Fruit fly (Drosophila melanogaster) whole organism, embryonic: Measurements from ENCODE around the gene cyr.
A peak's percentile ranks its signal among the peaks of the same experiment; 100 is the strongest.

Experiments
- ATbp ChIP-seq: fragments of 200-800 bp; sonication (Bioruptor generic); optimal IDR thresholded peaks from 2 replicates; lab custom pipeline; 2017; ENCODE audit warnings: missing biosample characterization, mild to moderate bottlenecking, missing genetic modification characterization, missing genetic modification reagents
- Aef1 ChIP-seq: fragments of 200-800 bp; sonication (Bioruptor generic); IDR thresholded peaks from 3 replicates; pipeline ENCODE4 v1.3.6; 2022; ENCODE audit warnings: missing biosample characterization, missing genetic modification characterization
- Awh ChIP-seq: fragments of 200-800 bp; sonication (Bioruptor generic); IDR thresholded peaks from 2 replicates; pipeline ENCODE4, ENCODE4 v1.3.6; 2022; ENCODE audit warnings: missing biosample characterization, missing genetic modification characterization
- Bgb ChIP-seq: fragments of 200-800 bp; sonication (Bioruptor generic); IDR thresholded peaks from 2 replicates; pipeline ENCODE4 v1.3.6; 2022; ENCODE audit warnings: missing biosample characterization, missing genetic modification characterization; ENCODE audit not compliant: partially characterized antibody
- CG10147 ChIP-seq: fragments of 200-800 bp; sonication (Bioruptor generic); optimal IDR thresholded peaks from 2 replicates; lab custom pipeline; 2019; ENCODE audit warnings: missing biosample characterization, mild to moderate bottlenecking, missing genetic modification characterization, moderate library complexity
- CG11093 ChIP-seq: fragments of 200-800 bp; sonication (Bioruptor generic); IDR thresholded peaks from 3 replicates; pipeline ENCODE4 v1.3.6; 2022; ENCODE audit warnings: missing biosample characterization, missing genetic modification characterization
- CG14014 ChIP-seq: fragments of 200-800 bp; sonication (Bioruptor generic); IDR thresholded peaks from 2 replicates; pipeline ENCODE4 v1.3.6; 2022; ENCODE audit warnings: missing biosample characterization, missing genetic modification characterization
- CG17612 ChIP-seq: fragments of 200-800 bp; sonication (Bioruptor generic); IDR thresholded peaks from 2 replicates; pipeline ENCODE4 v1.3.6; 2022; ENCODE audit warnings: missing biosample characterization, missing genetic modification characterization
- CG18011 ChIP-seq: fragments of 200-800 bp; sonication (Bioruptor generic); optimal IDR thresholded peaks from 2 replicates; lab custom pipeline; 2017; ENCODE audit warnings: missing biosample characterization, missing genetic modification characterization, mild to moderate bottlenecking, moderate library complexity, missing genotype
- CG31365 ChIP-seq: fragments of 200-800 bp; sonication (Bioruptor generic); optimal IDR thresholded peaks from 2 replicates; lab custom pipeline; 2018; ENCODE audit warnings: missing biosample characterization, mild to moderate bottlenecking, missing genetic modification characterization
- CG32767 ChIP-seq: fragments of 200-800 bp; sonication (Bioruptor generic); IDR thresholded peaks from 2 replicates; pipeline ENCODE4 v1.3.6; 2022; ENCODE audit warnings: missing biosample characterization, missing genetic modification characterization
- CG34224 ChIP-seq: fragments of 200-800 bp; sonication (Bioruptor generic); IDR thresholded peaks from 3 replicates; pipeline ENCODE4 v1.3.6; 2022; ENCODE audit warnings: missing biosample characterization, missing genetic modification characterization; ENCODE audit not compliant: partially characterized antibody
- CG43689 ChIP-seq: fragments of 200-800 bp; sonication (Bioruptor generic); IDR thresholded peaks from 2 replicates; pipeline ENCODE4 v1.3.6; 2022; ENCODE audit warnings: missing biosample characterization, missing genetic modification characterization
- CG5245 ChIP-seq: fragments of 200-800 bp; sonication (Bioruptor generic); optimal IDR thresholded peaks from 3 replicates; lab custom pipeline; 2016; ENCODE audit warnings: missing biosample characterization, missing genetic modification characterization
- CG6254 ChIP-seq: fragments of 200-800 bp; sonication (Bioruptor generic); optimal IDR thresholded peaks from 3 replicates; lab custom pipeline; 2017; ENCODE audit warnings: mild to moderate bottlenecking, missing biosample characterization, missing genetic modification reagents, missing genetic modification characterization
- CG6813 ChIP-seq: fragments of 200-800 bp; sonication (Bioruptor generic); optimal IDR thresholded peaks from 2 replicates; lab custom pipeline; 2017; ENCODE audit warnings: missing biosample characterization, missing genetic modification characterization, mild to moderate bottlenecking, moderate library complexity, missing genetic modification reagents
- CG8290 ChIP-seq, 3 experiments: fragments of 200-800 bp; sonication (Bioruptor generic); optimal IDR thresholded peaks; 2 replicates each; lab custom pipeline; 2016 to 2019; ENCODE audit warnings: missing biosample characterization in 3 of 3, missing genetic modification characterization in 3 of 3, mild to moderate bottlenecking in 2 of 3, moderate library complexity in 1 of 3
- CG8388 ChIP-seq: fragments of 200-800 bp; sonication (Bioruptor generic); optimal IDR thresholded peaks from 2 replicates; lab custom pipeline; 2019; ENCODE audit warnings: missing biosample characterization, mild to moderate bottlenecking, missing genetic modification characterization, moderate library complexity
- CG9727 ChIP-seq: fragments of 200-800 bp; sonication (Bioruptor generic); optimal IDR thresholded peaks from 3 replicates; lab custom pipeline; 2017; ENCODE audit warnings: missing biosample characterization, mild to moderate bottlenecking, missing genetic modification characterization
- CG9876 ChIP-seq: fragments of 200-800 bp; sonication (Bioruptor generic); optimal IDR thresholded peaks from 2 replicates; lab custom pipeline; 2016; ENCODE audit warnings: missing biosample characterization, missing genetic modification characterization
- Chrac-16 ChIP-seq: fragments of 200-800 bp; sonication (Bioruptor generic); optimal IDR thresholded peaks from 3 replicates; lab custom pipeline; 2016; ENCODE audit warnings: missing biosample characterization, missing genetic modification characterization
- CrebB ChIP-seq: fragments of 200-800 bp; sonication (Bioruptor generic); optimal IDR thresholded peaks from 3 replicates; lab custom pipeline; 2018; ENCODE audit warnings: missing biosample characterization, mild to moderate bottlenecking, missing genetic modification characterization
- HLH54F ChIP-seq: fragments of 200-800 bp; sonication (Bioruptor generic); optimal IDR thresholded peaks from 3 replicates; lab custom pipeline; 2016; ENCODE audit warnings: missing biosample characterization, missing genetic modification characterization
- Lpt ChIP-seq: fragments of >200 bp; optimal IDR thresholded peaks from 2 replicates; lab custom pipeline; 2018; ENCODE audit warnings: missing biosample characterization, missing genetic modification characterization
- Myb ChIP-seq: fragments of 200-800 bp; sonication (Bioruptor generic); optimal IDR thresholded peaks from 2 replicates; lab custom pipeline; 2016; ENCODE audit warnings: missing biosample characterization, missing genetic modification characterization
- Sox100B ChIP-seq: fragments of 200-800 bp; sonication (Bioruptor generic); optimal IDR thresholded peaks from 3 replicates; lab custom pipeline; 2018; ENCODE audit warnings: missing biosample characterization, mild to moderate bottlenecking, missing genetic modification characterization
- Sox102F ChIP-seq: fragments of 200-800 bp; sonication (Bioruptor generic); optimal IDR thresholded peaks from 2 replicates; lab custom pipeline; 2018; ENCODE audit warnings: missing biosample characterization, mild to moderate bottlenecking, missing genetic modification characterization, moderate library complexity
- TFAM ChIP-seq: fragments of 200-800 bp; sonication (Bioruptor generic); optimal IDR thresholded peaks from 2 replicates; lab custom pipeline; 2017; ENCODE audit warnings: missing biosample characterization, missing genetic modification characterization, inconsistent platforms
- Xrp1 ChIP-seq: fragments of 200-800 bp; sonication (Bioruptor generic); IDR thresholded peaks from 2 replicates; pipeline ENCODE4 v1.3.6; 2022; ENCODE audit warnings: missing biosample characterization, missing genetic modification characterization
- YL-1 ChIP-seq: fragments of 200-800 bp; sonication (Bioruptor generic); optimal IDR thresholded peaks from 3 replicates; lab custom pipeline; 2017; ENCODE audit warnings: missing biosample characterization, mild to moderate bottlenecking, missing genetic modification characterization
- ara ChIP-seq: fragments of 200-800 bp; sonication (Bioruptor generic); IDR thresholded peaks from 2 replicates; pipeline ENCODE4 v1.3.6; 2022; ENCODE audit warnings: missing biosample characterization, missing genetic modification characterization
- bbx ChIP-seq: fragments of 200-800 bp; sonication (Bioruptor generic); IDR thresholded peaks from 2 replicates; pipeline ENCODE4 v1.3.6; 2022; ENCODE audit warnings: missing biosample characterization, missing genetic modification characterization; ENCODE audit not compliant: partially characterized antibody
- bsh ChIP-seq, 2 experiments: fragments of 200-800 bp; sonication (Bioruptor generic); optimal IDR thresholded peaks; 2 replicates each; lab custom pipeline; 2017 to 2018; ENCODE audit warnings: mild to moderate bottlenecking in 2 of 2, missing biosample characterization in 2 of 2, missing genetic modification characterization in 2 of 2, moderate library complexity in 1 of 2
- dmrt99B ChIP-seq: fragments of 200-800 bp; sonication (Bioruptor generic); optimal IDR thresholded peaks from 2 replicates; lab custom pipeline; 2018; ENCODE audit warnings: missing biosample characterization, mild to moderate bottlenecking, missing genetic modification characterization, moderate library complexity
- ems ChIP-seq: fragments of 200-800 bp; sonication (Bioruptor generic); optimal IDR thresholded peaks from 3 replicates; lab custom pipeline; 2016; ENCODE audit warnings: missing biosample characterization, missing genetic modification characterization
- eve ChIP-seq, 2 experiments: fragments of >200 bp; optimal IDR thresholded peaks; 2 replicates each; lab custom pipeline; 2017; ENCODE audit warnings: missing biosample characterization in 2 of 2, missing genetic modification characterization in 2 of 2
- exex ChIP-seq: fragments of 200-800 bp; sonication (Bioruptor generic); optimal IDR thresholded peaks from 4 replicates; lab custom pipeline; 2018; ENCODE audit warnings: missing biosample characterization, mild to moderate bottlenecking, missing genetic modification characterization, moderate library complexity
- fru ChIP-seq: fragments of >200 bp; optimal IDR thresholded peaks from 2 replicates; lab custom pipeline; 2017
- lov ChIP-seq, 2 experiments: fragments of 200-800 bp in 1 of 2; fragments of >200 bp in 1 of 2; sonication (Bioruptor generic) in 1 of 2; IDR thresholded peaks in 1 of 2; optimal IDR thresholded peaks in 1 of 2; 2 replicates in 1 of 2; 3 replicates in 1 of 2; pipeline versions ENCODE4 v1.3.6 to Lab custom; 2017 to 2022; ENCODE audit warnings: missing biosample characterization in 1 of 2, missing genetic modification characterization in 1 of 2
- maf-S ChIP-seq: fragments of 200-800 bp; sonication (Bioruptor generic); optimal IDR thresholded peaks from 2 replicates; lab custom pipeline; 2016; ENCODE audit warnings: missing biosample characterization, missing genetic modification characterization
- nerfin-2 ChIP-seq: fragments of 200-800 bp; sonication (Bioruptor generic); IDR thresholded peaks from 2 replicates; pipeline ENCODE4 v1.3.6; 2022; ENCODE audit warnings: missing biosample characterization, missing genetic modification characterization; ENCODE audit not compliant: partially characterized antibody
- org-1 ChIP-seq: fragments of 200-800 bp; sonication (Bioruptor generic); optimal IDR thresholded peaks from 2 replicates; lab custom pipeline; 2017; ENCODE audit warnings: missing biosample characterization, missing genetic modification characterization
- pb ChIP-seq: fragments of 200-800 bp; sonication (Bioruptor generic); optimal IDR thresholded peaks from 3 replicates; lab custom pipeline; 2016; ENCODE audit warnings: missing biosample characterization, missing genetic modification characterization
- prd ChIP-seq, 3 experiments: fragments of >200 bp in 2 of 3; fragments of 200-800 bp in 1 of 3; sonication (Bioruptor generic) in 1 of 3; optimal IDR thresholded peaks in 2 of 3; IDR thresholded peaks in 1 of 3; 2 replicates in 2 of 3; 3 replicates in 1 of 3; pipeline versions ENCODE4 v1.3.6 to Lab custom; 2017 to 2022; ENCODE audit warnings: missing biosample characterization in 1 of 3, missing genetic modification characterization in 1 of 3
- repo ChIP-seq: fragments of 200-800 bp; sonication (Bioruptor generic); optimal IDR thresholded peaks from 2 replicates; lab custom pipeline; 2016; ENCODE audit warnings: missing biosample characterization, missing genetic modification characterization
- slbo ChIP-seq: fragments of 200-800 bp; sonication (Bioruptor generic); IDR thresholded peaks from 2 replicates; pipeline ENCODE4 v1.3.6; 2022; ENCODE audit warnings: missing biosample characterization, missing genetic modification characterization
- so ChIP-seq: fragments of 200-800 bp; sonication (Bioruptor generic); IDR thresholded peaks from 3 replicates; pipeline ENCODE4 v1.3.6; 2022; ENCODE audit warnings: missing biosample characterization, missing genetic modification characterization
- stc ChIP-seq: fragments of 200-800 bp; sonication (Bioruptor generic); IDR thresholded peaks from 2 replicates; pipeline ENCODE4 v1.3.6; 2022; ENCODE audit warnings: missing biosample characterization, missing genetic modification characterization
- tll ChIP-seq, 2 experiments: fragments of 200-800 bp in 1 of 2; fragments of >200 bp in 1 of 2; sonication (Bioruptor generic) in 1 of 2; optimal IDR thresholded peaks; 2 replicates each; lab custom pipeline; 2017 to 2019; ENCODE audit warnings: missing biosample characterization in 2 of 2, missing genetic modification characterization in 2 of 2, mild to moderate bottlenecking in 1 of 2, moderate library complexity in 1 of 2
- zen ChIP-seq: fragments of 200-800 bp; sonication (Bioruptor generic); optimal IDR thresholded peaks from 3 replicates; lab custom pipeline; 2018; ENCODE audit warnings: missing biosample characterization, mild to moderate bottlenecking, missing genetic modification characterization, moderate library complexity

cyr gene

DNA sequence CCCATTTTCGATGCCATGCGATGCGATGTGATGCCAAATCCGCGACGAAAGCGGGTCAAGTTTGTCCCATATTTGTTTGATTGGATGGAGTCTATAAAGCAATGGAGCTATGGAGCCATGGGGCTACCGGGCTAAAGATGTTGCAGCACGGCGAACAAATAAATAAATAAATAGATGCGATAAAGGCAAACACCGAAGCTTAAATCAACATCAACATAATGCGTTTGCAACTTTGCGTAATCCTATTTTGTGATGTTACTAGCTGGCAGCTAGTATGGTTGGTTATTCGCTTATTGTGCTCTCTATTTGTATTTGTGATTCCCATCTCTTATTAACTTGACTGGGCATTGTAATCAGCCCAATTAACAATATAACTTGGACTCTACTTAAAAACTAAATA is 7.4 kb downstream of the cyr start (continued):
- TF ChIP-seq bsh (GFP tag; optimal IDR thresholded peaks at IDR 0.05; lab: Kevin White, UChicago), result no peak
- TF ChIP-seq zen (tag; lab: Kevin White, UChicago), result no peak
- no peak for TF ChIP-seq CG32767 (GFP tag; lab: Robert Waterston, UW)
- TF ChIP-seq CG31365 (tag; lab: Kevin White, UChicago), result no peak
- TF ChIP-seq fru (lab: Kevin White, UChicago), result no peak
- peak; percentile 20 for TF ChIP-seq Sox102F
- TF ChIP-seq eve (GFP tag; optimal IDR thresholded peaks at IDR 0.05; lab: Kevin White, UChicago), result no peak
- peak; percentile 39 for TF ChIP-seq ATbp
- TF ChIP-seq exex (tag; lab: Kevin White, UChicago), result no peak
- TF ChIP-seq CG8290 (GFP tag; optimal IDR thresholded peaks at IDR 0.05; lab: Kevin White, UChicago), result no peak
- no peak for TF ChIP-seq CG8290 (tag; optimal IDR thresholded peaks at IDR 0.05; lab: Kevin White, UChicago)
- TF ChIP-seq maf-S (GFP tag; lab: Kevin White, UChicago), result no peak
- TF ChIP-seq Myb (GFP tag; lab: Kevin White, UChicago), result no peak
- no peak for TF ChIP-seq CG10147
- TF ChIP-seq CG6813, result no peak
- no peak for TF ChIP-seq ara (GFP tag; lab: Robert Waterston, UW)
- TF ChIP-seq pb, result no peak
- TF ChIP-seq TFAM (GFP tag; lab: Kevin White, UChicago), result no peak
- TF ChIP-seq Sox100B (GFP tag; lab: Kevin White, UChicago), result peak; percentile 25
- TF ChIP-seq so, result no peak
- no peak for TF ChIP-seq CG9876 (GFP tag; lab: Kevin White, UChicago)
- no peak for TF ChIP-seq HLH54F (GFP tag; lab: Kevin White, UChicago)
- no peak for TF ChIP-seq CG43689 (GFP tag; lab: Robert Waterston, UW)
- TF ChIP-seq CrebB (tag; lab: Kevin White, UChicago), result no peak
- TF ChIP-seq CG18011, result no peak
- no peak for TF ChIP-seq CG5245
- no peak for TF ChIP-seq Lpt (GFP tag; lab: Kevin White, UChicago)
- no peak for TF ChIP-seq CG34224 (GFP tag; lab: Robert Waterston, UW)
- no peak for TF ChIP-seq Xrp1 (GFP tag; lab: Robert Waterston, UW)
- no peak for TF ChIP-seq CG11093 (GFP tag; lab: Robert Waterston, UW)
- no peak for TF ChIP-seq ems (GFP tag; lab: Kevin White, UChicago)
- TF ChIP-seq dmrt99B (tag; lab: Kevin White, UChicago), result peak; percentile 42
- no peak for TF ChIP-seq nerfin-2 (GFP tag; lab: Robert Waterston, UW)
- TF ChIP-seq Aef1 (GFP tag; lab: Robert Waterston, UW), result no peak
- no peak for TF ChIP-seq CG17612 (GFP tag; lab: Robert Waterston, UW)
- TF ChIP-seq YL-1 (GFP tag; lab: Kevin White, UChicago), result no peak
- no peak for TF ChIP-seq Bgb
- no peak for TF ChIP-seq CG14014 (GFP tag; lab: Robert Waterston, UW)
- TF ChIP-seq CG9727 (GFP tag; lab: Kevin White, UChicago), result no peak
- no peak for TF ChIP-seq slbo (GFP tag; lab: Robert Waterston, UW)
- no peak for TF ChIP-seq prd (optimal IDR thresholded peaks at IDR 0.05; lab: Kevin White, UChicago)
- TF ChIP-seq prd (GFP tag; IDR thresholded peaks at IDR 0.05; lab: Robert Waterston, UW), result no peak
- TF ChIP-seq lov (optimal IDR thresholded peaks at IDR 0.05; lab: Kevin White, UChicago), result no peak
- no peak for TF ChIP-seq lov (GFP tag; IDR thresholded peaks at IDR 0.05; lab: Robert Waterston, UW)
- no peak for TF ChIP-seq bbx (GFP tag; lab: Robert Waterston, UW)
- TF ChIP-seq CG6254 (GFP tag; lab: Kevin White, UChicago), result no peak
- no peak for TF ChIP-seq tll (GFP tag; optimal IDR thresholded peaks at IDR 0.05; lab: Kevin White, UChicago)
- TF ChIP-seq stc (GFP tag; lab: Robert Waterston, UW), result no peak
- TF ChIP-seq CG8388, result no peak
- peak; percentile 62; the same call in 1 of the 2 replicates for TF ChIP-seq Awh (GFP tag; lab: Robert Waterston, UW)
- no peak for TF ChIP-seq org-1 (GFP tag; lab: Kevin White, UChicago)
- no peak for TF ChIP-seq repo (GFP tag; lab: Kevin White, UChicago)
- TF ChIP-seq Chrac-16 (GFP tag; lab: Kevin White, UChicago), result no peak
